Fruit fly (Drosophila melanogaster) whole organism: ENCODE measurements around the gene ssp.

Experiments
- CG8478 ChIP-seq: fragments of >200 bp; optimal IDR thresholded peaks from 2 replicates; lab custom pipeline; 2018; ENCODE audit warnings: inconsistent platforms
- Dll ChIP-seq: fragments of >200 bp; optimal IDR thresholded peaks from 2 replicates; lab custom pipeline; 2017
- EcR ChIP-seq, 2 experiments: fragments of >200 bp; optimal IDR thresholded peaks; 2 replicates each; lab custom pipeline; 2017; ENCODE audit warnings: missing biosample characterization in 2 of 2, missing genetic modification characterization in 2 of 2, missing genetic modification reagents in 2 of 2
- pan ChIP-seq: fragments of >200 bp; optimal IDR thresholded peaks from 2 replicates; lab custom pipeline; 2017
- psq ChIP-seq: fragments of >200 bp; optimal IDR thresholded peaks from 2 replicates; lab custom pipeline; 2017
- usp ChIP-seq: fragments of >200 bp; optimal IDR thresholded peaks from 2 replicates; lab custom pipeline; 2017; ENCODE audit warnings: missing biosample characterization, missing genetic modification characterization, mixed read lengths

Gene ssp

dm6 chr3L:12095960-12096359 is 22.1 kb upstream of the ssp start:
- TF ChIP-seq psq (lab: Kevin White, UChicago): no peak
- TF ChIP-seq usp (GFP tag; lab: Kevin White, UChicago): no peak
- no peak for TF ChIP-seq EcR (GFP tag; optimal IDR thresholded peaks at IDR 0.05; lab: Kevin White, UChicago)
- TF ChIP-seq CG8478: no peak
- no peak for TF ChIP-seq Dll (lab: Kevin White, UChicago)
- no peak for TF ChIP-seq pan (lab: Kevin White, UChicago)

dm6 chr3L:12096799-12097662 is 21.0 kb upstream of the ssp start:
- no peak for TF ChIP-seq CG8478
- TF ChIP-seq EcR (GFP tag; optimal IDR thresholded peaks at IDR 0.05; lab: Kevin White, UChicago): no peak
- TF ChIP-seq pan (lab: Kevin White, UChicago): no peak

dm6 chr3L:12099329-12100031 is 18.6 kb upstream of the ssp start:
- no peak for TF ChIP-seq CG8478
- no peak for TF ChIP-seq usp (GFP tag; lab: Kevin White, UChicago)
- TF ChIP-seq Dll (lab: Kevin White, UChicago): no peak
- TF ChIP-seq EcR (GFP tag; optimal IDR thresholded peaks at IDR 0.05; lab: Kevin White, UChicago): no peak
- no peak for TF ChIP-seq pan (lab: Kevin White, UChicago)
- no peak for TF ChIP-seq psq (lab: Kevin White, UChicago)

dm6 chr3L:12101924-12102383 is 16.1 kb upstream of the ssp start:
- TF ChIP-seq psq (lab: Kevin White, UChicago) (no peak), CG8478 (no peak), usp (GFP tag; lab: Kevin White, UChicago) (no peak)

dm6 chr3L:12107378-12107777 is 10.7 kb upstream of the ssp start:
- TF ChIP-seq pan (lab: Kevin White, UChicago) (no peak), EcR (GFP tag; optimal IDR thresholded peaks at IDR 0.05; lab: Kevin White, UChicago) (no peak), Dll (lab: Kevin White, UChicago) (no peak), psq (lab: Kevin White, UChicago) (no peak), usp (GFP tag; lab: Kevin White, UChicago) (no peak), CG8478 (no peak)

- TF ChIP-seq Dll (lab: Kevin White, UChicago) (no peak), psq (lab: Kevin White, UChicago) (no peak), EcR (GFP tag; optimal IDR thresholded peaks at IDR 0.05; lab: Kevin White, UChicago) (no peak), usp (GFP tag; lab: Kevin White, UChicago) (no peak), pan (lab: Kevin White, UChicago) (no peak), CG8478 (no peak)
Measured at dm6 chr3L:12108515-12108914, 9.5 kb upstream of the ssp start.

dm6 chr3L:12109045-12109632 is 8.9 kb upstream of the ssp start:
- TF ChIP-seq EcR (GFP tag; optimal IDR thresholded peaks at IDR 0.05; lab: Kevin White, UChicago): no peak
- no peak for TF ChIP-seq pan (lab: Kevin White, UChicago)
- no peak for TF ChIP-seq psq (lab: Kevin White, UChicago)
- no peak for TF ChIP-seq usp (GFP tag; lab: Kevin White, UChicago)
- TF ChIP-seq CG8478: no peak
- no peak for TF ChIP-seq Dll (lab: Kevin White, UChicago)

dm6 chr3L:12111081-12111958 is 6.7 kb upstream of the ssp start:
- no peak for TF ChIP-seq CG8478
- peak in 1 of 2 experiments; percentile 77 for TF ChIP-seq EcR (GFP tag; optimal IDR thresholded peaks at IDR 0.05; lab: Kevin White, UChicago)
- TF ChIP-seq usp (GFP tag; lab: Kevin White, UChicago): no peak
- no peak for TF ChIP-seq pan (lab: Kevin White, UChicago)
- TF ChIP-seq psq (lab: Kevin White, UChicago): no peak

dm6 chr3L:12112967-12113366 is 5.1 kb upstream of the ssp start:
- TF ChIP-seq usp (GFP tag; lab: Kevin White, UChicago) (no peak), Dll (lab: Kevin White, UChicago) (no peak), CG8478 (no peak), EcR (GFP tag; optimal IDR thresholded peaks at IDR 0.05; lab: Kevin White, UChicago) (no peak), psq (lab: Kevin White, UChicago) (no peak), pan (lab: Kevin White, UChicago) (no peak)

- TF ChIP-seq usp (GFP tag; lab: Kevin White, UChicago) (no peak), CG8478 (no peak), pan (lab: Kevin White, UChicago) (no peak)
Measured at dm6 chr3L:12113589-12113988, 4.5 kb upstream of the ssp start.

dm6 chr3L:12114188-12114587 is 3.9 kb upstream of the ssp start:
- TF ChIP-seq psq (lab: Kevin White, UChicago) (no peak), pan (lab: Kevin White, UChicago) (no peak), Dll (lab: Kevin White, UChicago) (no peak), CG8478 (no peak)
